Worm (Caenorhabditis elegans) whole organism, late embryonic: ENCODE results near the gene ZK622.4.

ENCODE experiments used
- K02D7.2 ChIP-seq: sonication (generic microtip); optimal IDR thresholded peaks from 2 replicates; lab custom pipeline; 2017; ENCODE audit warnings: mild to moderate bottlenecking, missing genetic modification characterization, missing compliant biosample characterization
- ceh-2 ChIP-seq: sonication (generic microtip); optimal IDR thresholded peaks from 2 replicates; lab custom pipeline; 2016; ENCODE audit warnings: missing genotype, missing genetic modification characterization, missing compliant biosample characterization
- dmd-4 ChIP-seq: sonication (generic microtip); optimal IDR thresholded peaks from 2 replicates; lab custom pipeline; 2016; ENCODE audit warnings: borderline replicate concordance, missing genetic modification characterization, missing compliant biosample characterization
- ets-4 ChIP-seq: sonication (generic microtip); optimal IDR thresholded peaks from 2 replicates; lab custom pipeline; 2016; ENCODE audit warnings: missing genetic modification characterization, missing compliant biosample characterization
- fkh-10 ChIP-seq: fragments of 150-350 bp; optimal IDR thresholded peaks from 2 replicates; lab custom pipeline; 2014; ENCODE audit warnings: missing biosample characterization, missing genetic modification reagents, missing genetic modification characterization
- hlh-6 ChIP-seq: sonication (generic microtip); optimal IDR thresholded peaks from 2 replicates; lab custom pipeline; 2016; ENCODE audit warnings: missing genotype, missing genetic modification characterization, missing compliant biosample characterization
- odd-2 ChIP-seq: sonication (generic microtip); optimal IDR thresholded peaks from 2 replicates; lab custom pipeline; 2017; ENCODE audit warnings: antibody characterized with exemption, mild to moderate bottlenecking, missing genetic modification characterization, missing compliant biosample characterization
- ttx-3 ChIP-seq: sonication (generic microtip); optimal IDR thresholded peaks from 2 replicates; lab custom pipeline; 2016; ENCODE audit warnings: missing genetic modification reagents, missing genetic modification characterization, missing compliant biosample characterization

- no peak for TF ChIP-seq K02D7.2
- TF ChIP-seq fkh-10 (GFP tag; lab: Kevin White, UChicago), result no peak
- no peak for TF ChIP-seq odd-2 (tag; lab: Kevin White, UChicago)
- TF ChIP-seq ceh-2 (tag; lab: Kevin White, UChicago), result no peak
- TF ChIP-seq ttx-3, result no peak
- TF ChIP-seq ets-4 (tag; lab: Kevin White, UChicago), result no peak
- TF ChIP-seq hlh-6 (tag; lab: Kevin White, UChicago), result no peak
- no peak for TF ChIP-seq dmd-4
These were observed 3.4 kb upstream of the ZK622.4 start, which contains the start of gene ZK622.5 for ce11 chrII:5289142-5289541.
